Worm (Caenorhabditis elegans): ENCODE results near the gene zig-6.

ce11 chrX:5154278-5154677 lies 34.6 kb downstream of the zig-6 start, which contains the start of gene C31H2.3:
- no peak for TF ChIP-seq egl-13 (tag; optimal IDR thresholded peaks at IDR 0.05)
- no peak for TF ChIP-seq snpc-4 (tag; optimal IDR thresholded peaks at IDR 0.05)
- TF ChIP-seq aly-2 (tag; optimal IDR thresholded peaks at IDR 0.05) = no peak
- TF ChIP-seq nhr-47 (tag; optimal IDR thresholded peaks at IDR 0.05) = no peak
- no peak for TF ChIP-seq sptf-1 (tag; optimal IDR thresholded peaks at IDR 0.05)
- TF ChIP-seq jun-1 (tag; optimal IDR thresholded peaks at IDR 0.05) = no peak

All from whole organism, L1 larva.